Worm (Caenorhabditis elegans): Measurements from ENCODE around the gene W04E12.5.

- no peak for TF ChIP-seq him-1 (tag; optimal IDR thresholded peaks at IDR 0.05)
- no peak for TF ChIP-seq W03F9.2 (tag; optimal IDR thresholded peaks at IDR 0.05)
- no peak for TF ChIP-seq dao-5 (tag; optimal IDR thresholded peaks at IDR 0.05)
Measured at ce11 chrV:19755260-19755659, 9.3 kb downstream of the W04E12.5 start, which contains the start of gene clec-50.

Measured in whole organism, L4/young adult.